Worm (Caenorhabditis elegans): ENCODE measurements around the gene F35A5.5.

DNA sequence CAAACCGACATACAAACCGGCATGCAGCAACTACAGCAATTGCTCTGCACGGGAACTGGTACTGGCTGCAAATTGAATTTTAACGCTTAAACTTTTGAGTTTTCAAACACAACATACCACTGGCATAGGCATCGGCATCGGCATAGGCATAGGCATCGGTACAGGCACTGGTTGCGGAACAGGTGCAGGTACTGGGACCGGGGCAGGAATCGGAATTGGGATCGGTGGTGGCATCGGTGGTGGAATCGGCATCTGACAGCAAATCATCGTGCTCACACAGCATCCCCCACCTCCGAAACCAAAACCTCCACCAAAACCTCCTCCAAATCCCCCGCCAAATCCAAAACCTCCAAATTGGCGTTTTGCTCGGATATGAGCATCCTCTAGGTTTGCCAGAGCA is 1.4 kb downstream of the F35A5.5 start:
- TF ChIP-seq Y53F4B.3 (GFP tag; IDR thresholded peaks at IDR 0.05), result no peak
- TF ChIP-seq gei-17 (GFP tag; optimal IDR thresholded peaks at IDR 0.05), result no peak
- no peak for TF ChIP-seq F49E8.2 (tag; optimal IDR thresholded peaks at IDR 0.05; ENCODE audit: insufficient read depth)
- TF ChIP-seq C17E4.6 (GFP tag; IDR thresholded peaks at IDR 0.05), result no peak
- TF ChIP-seq snpc-4 (GFP tag; optimal IDR thresholded peaks at IDR 0.05), result no peak
- no peak for TF ChIP-seq snpc-4 (tag; optimal IDR thresholded peaks at IDR 0.05)
- TF ChIP-seq sea-2 (GFP tag; IDR thresholded peaks at IDR 0.05), result no peak
- TF ChIP-seq let-607 (tag; optimal IDR thresholded peaks at IDR 0.05), result no peak
- no peak for TF ChIP-seq egrh-3 (GFP tag; IDR thresholded peaks at IDR 0.05)
- no peak for TF ChIP-seq efl-1 (GFP tag; optimal IDR thresholded peaks at IDR 0.05)
- no peak for TF ChIP-seq pha-4 (tag; optimal IDR thresholded peaks at IDR 0.05)

All from whole organism, young adult.